Worm (Caenorhabditis elegans): ENCODE results near the gene clec-225.

DNA sequence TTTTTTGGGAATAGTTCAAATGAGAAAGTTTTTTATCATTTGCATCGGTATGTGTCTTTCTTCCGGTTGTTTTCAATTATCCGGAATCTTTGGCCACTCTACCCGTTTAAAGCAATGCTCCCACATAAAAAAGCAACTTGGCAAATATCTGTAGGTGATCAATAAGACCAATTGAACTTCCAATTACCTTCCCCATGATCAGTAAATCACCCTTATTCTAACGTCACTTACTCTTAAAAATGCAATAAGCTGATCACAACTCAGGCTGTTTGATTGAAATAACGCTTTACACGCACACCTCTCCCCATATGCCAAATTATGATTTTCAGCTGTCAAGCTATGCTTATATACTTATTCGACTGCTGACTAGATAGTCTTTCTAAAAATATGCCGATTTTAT, 39.0 kb downstream of the clec-225 start, which contains the start of gene C34B4.5:
- TF ChIP-seq ama-1 (optimal IDR thresholded peaks at IDR 0.05) (no peak), B0310.2 (tag; optimal IDR thresholded peaks at IDR 0.05) (no peak), tra-4 (tag; optimal IDR thresholded peaks at IDR 0.05) (no peak), flt-1 (GFP tag; IDR thresholded peaks at IDR 0.05) (no peak), hnd-1 (tag; optimal IDR thresholded peaks at IDR 0.05) (no peak), scrt-1 (GFP tag; IDR thresholded peaks at IDR 0.05) (no peak), F13C5.2 (tag; optimal IDR thresholded peaks at IDR 0.05) (no peak)
